Worm (Caenorhabditis elegans): ENCODE results near the gene T20B3.14.

DNA sequence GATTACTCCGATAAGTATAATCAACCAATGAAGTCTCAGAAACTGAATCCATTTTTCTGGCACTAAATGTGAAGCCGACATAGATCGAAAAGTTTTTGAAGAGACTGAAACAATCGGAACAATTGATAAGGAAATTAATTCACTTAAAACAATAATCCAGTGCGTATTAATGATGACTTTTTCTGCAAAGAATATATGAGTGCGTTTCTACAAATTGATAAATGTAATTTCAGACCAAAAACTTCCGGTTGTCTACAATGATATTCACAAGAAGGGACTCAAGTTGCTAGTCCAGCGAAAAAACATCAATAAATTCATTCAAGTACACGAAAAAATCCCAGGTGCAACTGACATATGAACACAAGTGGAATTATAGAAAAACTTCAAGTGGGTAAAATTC, 48.6 kb upstream of the T20B3.14 start, which contains the start of gene clec-33:
- TF ChIP-seq ztf-29 (GFP tag; IDR thresholded peaks at IDR 0.05) (no peak), med-1 (GFP tag; optimal IDR thresholded peaks at IDR 0.05; ENCODE audit: insufficient read depth) (no peak), cog-1 (tag; optimal IDR thresholded peaks at IDR 0.05) (no peak), klf-2 (GFP tag; conservative IDR thresholded peaks at IDR 0.05) (no peak)
